Worm (Caenorhabditis elegans): ENCODE data around the gene Y94H6A.5.
A peak's percentile ranks its signal among the peaks of the same experiment; 100 is the strongest.

DNA sequence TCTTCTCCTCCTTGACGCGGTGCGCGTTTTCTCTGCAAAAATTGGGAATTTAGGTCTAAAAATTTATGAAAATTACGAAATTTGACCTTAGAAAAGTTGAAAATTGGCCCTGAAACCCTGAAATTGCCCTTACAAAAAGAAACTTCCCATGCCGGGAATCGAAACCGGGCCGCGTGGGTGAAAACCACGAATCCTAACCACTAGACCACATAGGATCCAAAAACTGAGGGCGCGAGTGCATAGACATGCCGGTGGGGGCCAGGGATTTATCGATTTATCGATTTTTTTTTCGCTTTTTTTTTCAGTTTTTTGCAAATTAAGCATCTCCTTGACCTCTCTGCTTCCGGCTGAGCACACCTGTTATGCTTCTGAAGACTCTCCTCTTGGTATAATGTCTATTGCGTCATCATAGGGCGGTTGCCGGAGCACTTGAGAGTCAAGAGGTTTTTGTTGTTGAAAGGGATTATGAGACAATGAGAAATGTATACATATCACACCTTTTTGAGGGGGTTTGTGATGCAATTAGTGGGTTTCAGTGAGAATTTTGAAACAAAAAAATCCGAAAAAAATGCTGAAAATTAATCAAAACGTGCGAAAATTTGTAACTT lies 64.0 kb downstream of the Y94H6A.5 start:
- TF ChIP-seq fkh-10 (GFP tag; optimal IDR thresholded peaks at IDR 0.05) (no peak), F49E8.2 (tag; optimal IDR thresholded peaks at IDR 0.05; ENCODE audit: borderline replicate concordance) (peak; percentile 1), unc-62 (GFP tag; optimal IDR thresholded peaks at IDR 0.05 in 1 of 2) (no peak), unc-62 (tag; optimal IDR thresholded peaks at IDR 0.05) (no peak), unc-39 (tag; optimal IDR thresholded peaks at IDR 0.05) (no peak), hlh-30 (tag; optimal IDR thresholded peaks at IDR 0.05; ENCODE audit: insufficient read depth) (peak; percentile 32), nhr-6 (tag; optimal IDR thresholded peaks at IDR 0.05) (no peak)

Measured in whole organism, L4 larva.